Worm (Caenorhabditis elegans): ENCODE results near the gene neg-1.

- TF ChIP-seq flt-1 (GFP tag; IDR thresholded peaks at IDR 0.05) (no peak), ceh-36 (tag; optimal IDR thresholded peaks at IDR 0.05) (no peak), tbx-11 (GFP tag; IDR thresholded peaks at IDR 0.05) (no peak), hmbx-1 (tag; optimal IDR thresholded peaks at IDR 0.05) (no peak), B0310.2 (tag; optimal IDR thresholded peaks at IDR 0.05) (no peak), F13C5.2 (tag; optimal IDR thresholded peaks at IDR 0.05) (no peak), ets-7 (tag; optimal IDR thresholded peaks at IDR 0.05) (no peak), pes-1 (GFP tag; IDR thresholded peaks at IDR 0.05) (no peak), hnd-1 (tag; optimal IDR thresholded peaks at IDR 0.05) (no peak)
Observed at ce11 chrV:4400118-4400517, 25.4 kb upstream of the neg-1 start, which contains the start of gene F13A2.4.

Data from whole organism, early embryonic.